Worm (Caenorhabditis elegans): ENCODE measurements around the gene sqd-1.

The sqd-1 gene

ce11 chrIV:6323654-6324224, at the start of gene sqd-1 (continued):
- peak; percentile 85 for TF ChIP-seq lin-29 (GFP tag; IDR thresholded peaks at IDR 0.05)
- peak; percentile 87 for TF ChIP-seq F49E8.2 (tag; optimal IDR thresholded peaks at IDR 0.05; ENCODE audit: borderline replicate concordance)
- peak; percentile 46 for TF ChIP-seq R02D3.7 (tag; optimal IDR thresholded peaks at IDR 0.05)
- peak; percentile 95 for TF ChIP-seq hlh-11 (tag; optimal IDR thresholded peaks at IDR 0.05)
- peak; percentile 94 for TF ChIP-seq nhr-102 (tag; optimal IDR thresholded peaks at IDR 0.05)

DNA sequence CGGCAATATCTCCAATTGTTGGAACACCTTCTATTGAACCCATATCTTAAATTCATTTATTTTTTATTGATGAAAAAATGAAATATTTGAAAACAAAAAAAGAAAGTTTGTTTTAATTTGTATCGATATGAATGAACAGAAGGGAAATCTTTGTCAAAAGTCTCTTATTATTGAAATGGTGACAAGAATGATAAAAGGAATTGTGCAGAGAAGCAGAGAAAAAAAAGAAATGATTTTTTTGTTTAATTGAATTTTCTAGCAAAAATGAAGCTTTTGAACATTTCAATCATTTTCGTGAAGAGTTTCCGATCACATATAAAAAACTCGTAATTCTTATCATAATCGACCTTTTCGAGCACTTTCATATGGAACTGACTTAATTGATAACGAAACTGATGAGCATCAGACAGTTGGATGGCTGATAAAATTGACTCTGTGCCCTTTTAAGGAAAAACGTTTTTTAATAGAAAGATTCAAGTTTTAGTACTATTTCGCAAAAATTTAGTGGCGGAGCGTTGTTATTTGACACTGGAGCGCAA, 48.2 kb upstream of the sqd-1 start, which contains the start of the genes aat-4 and T13A10.1:
Gene aat-4, minus strand, starts transcription at position 51 of the 539 bp plus-strand sequence.
Gene T13A10.1, plus strand, starts transcription at position 411 of the 539 bp plus-strand sequence.
- no peak for TF ChIP-seq ama-1 (optimal IDR thresholded peaks at IDR 0.05)
- no peak for TF ChIP-seq gei-8 (GFP tag; optimal IDR thresholded peaks at IDR 0.05)
- peak; percentile 88 for TF ChIP-seq dmd-6 (GFP tag; IDR thresholded peaks at IDR 0.05)
- peak; percentile 65; the same call in 1 of the 2 replicates for TF ChIP-seq nhr-41 (GFP tag; IDR thresholded peaks at IDR 0.05)
- no peak for TF ChIP-seq F49E8.2 (tag; optimal IDR thresholded peaks at IDR 0.05; ENCODE audit: borderline replicate concordance)
- TF ChIP-seq R02D3.7 (tag; optimal IDR thresholded peaks at IDR 0.05), result no peak
- TF ChIP-seq unc-62 (GFP tag; optimal IDR thresholded peaks at IDR 0.05 in 1 of 2), result peak in 1 of 2 experiments; percentile 74
- TF ChIP-seq unc-62 (tag; optimal IDR thresholded peaks at IDR 0.05), result no peak
- TF ChIP-seq nhr-28 (tag; optimal IDR thresholded peaks at IDR 0.05), result peak; percentile 60
- TF ChIP-seq pqm-1 (tag; optimal IDR thresholded peaks at IDR 0.05), result peak; percentile 92
- TF ChIP-seq php-3 (GFP tag; IDR thresholded peaks at IDR 0.05), result peak; percentile 84

ce11 chrIV:6279392-6279791, 44.6 kb upstream of the sqd-1 start, which contains the start of gene sams-5:
sams-5 (minus strand) TSS chrIV:6279522.
- TF ChIP-seq F49E8.2 (tag; optimal IDR thresholded peaks at IDR 0.05; ENCODE audit: borderline replicate concordance), result no peak
- no peak for TF ChIP-seq fos-1 (tag; optimal IDR thresholded peaks at IDR 0.05)
- TF ChIP-seq nhr-48 (tag; optimal IDR thresholded peaks at IDR 0.05), result no peak
- no peak for TF ChIP-seq dmd-6 (GFP tag; IDR thresholded peaks at IDR 0.05)
- no peak for TF ChIP-seq lsy-2 (tag; optimal IDR thresholded peaks at IDR 0.05)
- no peak for TF ChIP-seq sdz-12 (GFP tag; optimal IDR thresholded peaks at IDR 0.05)
- TF ChIP-seq fkh-10 (GFP tag; optimal IDR thresholded peaks at IDR 0.05), result no peak
- no peak for TF ChIP-seq zfp-3 (GFP tag; conservative IDR thresholded peaks at IDR 0.05)

- no peak for TF ChIP-seq egl-27 (tag; optimal IDR thresholded peaks at IDR 0.05)
- TF ChIP-seq daf-8 (GFP tag; IDR thresholded peaks at IDR 0.05), result no peak
- no peak for TF ChIP-seq snpc-4 (tag; optimal IDR thresholded peaks at IDR 0.05)
- no peak for TF ChIP-seq nhr-237 (tag; optimal IDR thresholded peaks at IDR 0.05)
- TF ChIP-seq nhr-102 (tag; optimal IDR thresholded peaks at IDR 0.05), result no peak
- no peak for TF ChIP-seq lin-29 (GFP tag; IDR thresholded peaks at IDR 0.05)
- no peak for TF ChIP-seq cey-2 (tag; optimal IDR thresholded peaks at IDR 0.05; ENCODE audit: borderline replicate concordance, insufficient read depth)
- TF ChIP-seq nhr-111 (GFP tag; optimal IDR thresholded peaks at IDR 0.05), result no peak
- TF ChIP-seq lin-15B (tag; optimal IDR thresholded peaks at IDR 0.05), result no peak
- TF ChIP-seq jun-1 (tag; optimal IDR thresholded peaks at IDR 0.05), result no peak
- TF ChIP-seq hlh-30 (tag; optimal IDR thresholded peaks at IDR 0.05; ENCODE audit: insufficient read depth), result no peak
- no peak for TF ChIP-seq dmd-8 (GFP tag; IDR thresholded peaks at IDR 0.05)
- TF ChIP-seq F44E2.7 (GFP tag; IDR thresholded peaks at IDR 0.05), result no peak
- TF ChIP-seq ceh-32 (tag; optimal IDR thresholded peaks at IDR 0.05; ENCODE audit: poor library complexity), result no peak
- TF ChIP-seq zfp-3 (GFP tag; conservative IDR thresholded peaks at IDR 0.05), result no peak
- TF ChIP-seq daf-12 (tag; optimal IDR thresholded peaks at IDR 0.05), result no peak
These were observed 41.8 kb upstream of the sqd-1 start, which contains the start of gene srv-32 for ce11 chrIV:6282143-6282542. srv-32 (minus strand) TSS chrIV:6282243.
